Worm (Caenorhabditis elegans): ENCODE results near the gene clec-133.
A peak's percentile ranks its signal among the peaks of the same experiment; 100 is the strongest.

Gene clec-133

ce11 chrII:3583402-3583801, 5.2 kb downstream of the clec-133 start, which contains the start of gene srh-60:
Gene srh-60 (plus strand): TSS chrII:3583702.
- TF ChIP-seq ceh-14 (tag; optimal IDR thresholded peaks at IDR 0.05) (no peak), F13H6.1 (tag; optimal IDR thresholded peaks at IDR 0.05) (no peak), pha-4 (tag; optimal IDR thresholded peaks at IDR 0.05) (no peak), ztf-16 (tag; optimal IDR thresholded peaks at IDR 0.05) (no peak), ceh-22 (tag; optimal IDR thresholded peaks at IDR 0.05) (no peak)

- no peak for TF ChIP-seq ceh-22 (tag; optimal IDR thresholded peaks at IDR 0.05)
- TF ChIP-seq C08G9.2 (tag; optimal IDR thresholded peaks at IDR 0.05), result no peak
- no peak for TF ChIP-seq lim-6 (tag; optimal IDR thresholded peaks at IDR 0.05)
- TF ChIP-seq eyg-1 (tag; optimal IDR thresholded peaks at IDR 0.05), result no peak
- no peak for TF ChIP-seq gmeb-2 (tag; optimal IDR thresholded peaks at IDR 0.05)
- TF ChIP-seq pqm-1 (tag; optimal IDR thresholded peaks at IDR 0.05), result no peak
- no peak for TF ChIP-seq dve-1 (tag; optimal IDR thresholded peaks at IDR 0.05)
- TF ChIP-seq odd-2 (tag; optimal IDR thresholded peaks at IDR 0.05), result no peak
- TF ChIP-seq ztf-16 (tag; optimal IDR thresholded peaks at IDR 0.05), result no peak
Measured at ce11 chrII:3595339-3595738, 17.1 kb downstream of the clec-133 start, which contains the start of gene Y49F6A.12. Gene Y49F6A.12 (plus strand): TSS chrII:3595639.

DNA sequence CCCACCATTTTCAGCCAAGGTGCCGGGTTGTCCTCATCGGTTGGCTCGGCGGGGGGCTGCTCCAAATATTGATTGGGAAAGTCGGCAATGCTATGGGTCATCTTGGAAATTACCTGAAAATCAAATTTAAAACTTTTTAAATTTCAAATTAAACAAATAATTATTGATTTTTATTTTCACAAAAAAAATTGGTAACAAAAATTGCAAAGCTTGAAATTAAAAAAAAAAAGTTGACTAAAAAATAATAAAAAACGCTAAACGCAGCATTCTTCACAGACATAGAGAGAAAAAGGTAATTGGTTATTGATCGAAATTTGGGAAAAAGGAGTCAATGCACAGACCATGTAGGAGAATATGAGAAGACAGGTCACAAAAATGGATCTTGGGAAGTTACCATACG, 20.5 kb downstream of the clec-133 start, which contains the start of gene Y49F6A.11:
Gene Y49F6A.11, minus strand, starts transcription at position 101 of the 400 bp plus-strand sequence.
- TF ChIP-seq K02D7.2 (tag; optimal IDR thresholded peaks at IDR 0.05), result no peak
- TF ChIP-seq hlh-13 (GFP tag; optimal IDR thresholded peaks at IDR 0.05), result no peak
- TF ChIP-seq zip-5 (tag; optimal IDR thresholded peaks at IDR 0.05), result no peak
- no peak for TF ChIP-seq pqm-1 (tag; optimal IDR thresholded peaks at IDR 0.05)
- no peak for TF ChIP-seq F13H6.1 (tag; optimal IDR thresholded peaks at IDR 0.05)

DNA sequence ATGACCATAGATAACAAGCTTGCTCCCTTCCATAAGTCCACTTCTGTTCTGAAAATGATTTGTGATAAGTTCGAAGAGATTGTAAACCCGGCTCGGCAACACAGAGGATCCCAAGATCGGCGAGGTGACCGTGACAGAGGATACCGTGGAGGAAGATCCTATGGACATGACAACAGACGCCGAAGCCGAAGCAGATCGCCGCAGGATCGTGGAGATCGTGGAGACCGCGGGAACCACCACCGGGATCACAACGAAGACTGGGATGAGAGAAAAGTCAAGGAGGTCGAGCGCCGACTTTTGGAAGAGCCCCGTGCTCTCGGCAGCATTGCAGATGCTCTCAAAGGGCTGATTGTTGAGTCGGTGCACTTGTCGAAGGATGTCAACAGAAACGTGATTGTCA, 26.4 kb downstream of the clec-133 start:
- TF ChIP-seq unc-86 (tag; optimal IDR thresholded peaks at IDR 0.05) (no peak), ceh-9 (tag; optimal IDR thresholded peaks at IDR 0.05) (no peak), ceh-31 (tag; optimal IDR thresholded peaks at IDR 0.05) (no peak), ceh-22 (tag; optimal IDR thresholded peaks at IDR 0.05) (no peak), sox-2 (GFP tag; IDR thresholded peaks at IDR 0.05) (no peak), mec-3 (tag; optimal IDR thresholded peaks at IDR 0.05; ENCODE audit: borderline replicate concordance) (no peak), pha-4 (tag; optimal IDR thresholded peaks at IDR 0.05) (no peak), npax-4 (tag; optimal IDR thresholded peaks at IDR 0.05) (no peak), ceh-18 (tag; optimal IDR thresholded peaks at IDR 0.05) (no peak), pag-3 (tag; optimal IDR thresholded peaks at IDR 0.05; ENCODE audit: borderline replicate concordance) (no peak), dve-1 (tag; optimal IDR thresholded peaks at IDR 0.05) (no peak), rnt-1 (tag; optimal IDR thresholded peaks at IDR 0.05) (no peak), dmd-4 (tag; optimal IDR thresholded peaks at IDR 0.05; ENCODE audit: borderline replicate concordance) (no peak), pqm-1 (tag; optimal IDR thresholded peaks at IDR 0.05) (no peak), ets-4 (tag; optimal IDR thresholded peaks at IDR 0.05) (no peak), lin-11 (tag; optimal IDR thresholded peaks at IDR 0.05) (no peak), ztf-16 (tag; optimal IDR thresholded peaks at IDR 0.05) (no peak), K02D7.2 (tag; optimal IDR thresholded peaks at IDR 0.05) (no peak), ceh-45 (GFP tag; IDR thresholded peaks at IDR 0.05) (no peak)

DNA sequence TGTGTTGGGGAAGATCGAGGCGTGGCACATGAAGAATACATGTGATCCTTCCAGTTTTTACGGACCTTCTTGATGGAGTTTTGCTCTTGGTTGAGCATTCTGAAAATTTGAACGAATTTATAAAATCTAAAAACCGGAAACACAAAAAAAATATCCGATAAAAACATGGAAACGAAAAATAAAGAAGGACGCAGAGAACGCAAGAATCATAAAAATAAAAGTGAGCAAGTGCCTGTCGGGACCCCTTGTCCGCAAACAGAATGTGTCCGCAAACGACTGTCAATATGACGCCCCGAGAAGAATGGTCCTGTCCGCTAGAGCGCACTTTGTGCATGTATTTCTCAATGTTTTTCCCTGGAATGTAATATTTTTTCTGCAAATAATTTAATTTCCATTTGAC, 31.5 kb downstream of the clec-133 start, which contains the start of gene Y49F6A.5:
Gene Y49F6A.5, minus strand, starts transcription at position 101 of the 400 bp plus-strand sequence.
- TF ChIP-seq ceh-14 (tag; optimal IDR thresholded peaks at IDR 0.05) (no peak), zip-5 (tag; optimal IDR thresholded peaks at IDR 0.05) (no peak), ceh-2 (tag; optimal IDR thresholded peaks at IDR 0.05) (no peak), K02D7.2 (tag; optimal IDR thresholded peaks at IDR 0.05) (no peak)

ce11 chrII:3616615-3617014, 38.4 kb downstream of the clec-133 start:
- TF ChIP-seq ttx-3 (tag; optimal IDR thresholded peaks at IDR 0.05) (no peak), dve-1 (tag; optimal IDR thresholded peaks at IDR 0.05) (no peak), gmeb-2 (tag; optimal IDR thresholded peaks at IDR 0.05) (no peak), nfya-1 (tag; optimal IDR thresholded peaks at IDR 0.05) (peak; percentile 94), pros-1 (tag; optimal IDR thresholded peaks at IDR 0.05) (no peak), hlh-13 (GFP tag; optimal IDR thresholded peaks at IDR 0.05) (no peak), ceh-2 (tag; optimal IDR thresholded peaks at IDR 0.05) (no peak)

Data from whole organism, late embryonic.